Fruit fly (Drosophila melanogaster) whole organism, embryonic: ENCODE results near the gene CG32333.

ENCODE experiments used
- Antp ChIP-seq: fragments of 200-800 bp; sonication (Bioruptor generic); optimal IDR thresholded peaks from 3 replicates; lab custom pipeline; 2016; ENCODE audit warnings: missing biosample characterization, missing genetic modification characterization
- CG10209 ChIP-seq: fragments of 200-800 bp; sonication (Bioruptor generic); optimal IDR thresholded peaks from 3 replicates; lab custom pipeline; 2017; ENCODE audit warnings: missing biosample characterization, mild to moderate bottlenecking, missing genetic modification characterization, missing genetic modification reagents
- CG10321 ChIP-seq: fragments of 200-800 bp; sonication (Bioruptor generic); IDR thresholded peaks from 2 replicates; pipeline ENCODE4 v1.3.6; 2022; ENCODE audit warnings: missing biosample characterization, missing genetic modification characterization
- CG10366 ChIP-seq: fragments of 200-800 bp; sonication (Bioruptor generic); IDR thresholded peaks from 2 replicates; pipeline ENCODE4 v1.3.6; 2022; ENCODE audit warnings: missing biosample characterization, missing genetic modification characterization
- CG10979 ChIP-seq: fragments of 200-800 bp; sonication (Bioruptor generic); optimal IDR thresholded peaks from 2 replicates; lab custom pipeline; 2018; ENCODE audit warnings: missing biosample characterization, mild to moderate bottlenecking, missing genetic modification characterization, moderate library complexity
- CG13424 ChIP-seq: fragments of 200-800 bp; sonication (Bioruptor generic); optimal IDR thresholded peaks from 2 replicates; lab custom pipeline; 2019; ENCODE audit warnings: missing biosample characterization, mild to moderate bottlenecking, missing genetic modification characterization, moderate library complexity
- CG13775 ChIP-seq: fragments of 200-800 bp; sonication (Bioruptor generic); optimal IDR thresholded peaks from 3 replicates; lab custom pipeline; 2017; ENCODE audit warnings: missing biosample characterization, mild to moderate bottlenecking, missing genetic modification characterization
- CG14667 ChIP-seq: fragments of 200-800 bp; sonication (Bioruptor generic); IDR thresholded peaks from 2 replicates; pipeline ENCODE4 v1.3.6; 2022; ENCODE audit warnings: missing biosample characterization, missing genetic modification characterization
- CG15479 ChIP-seq: fragments of 200-800 bp; sonication (Bioruptor generic); optimal IDR thresholded peaks from 3 replicates; lab custom pipeline; 2019; ENCODE audit warnings: missing biosample characterization, mild to moderate bottlenecking, missing genetic modification characterization, moderate library complexity
- CG17612 ChIP-seq: fragments of 200-800 bp; sonication (Bioruptor generic); IDR thresholded peaks from 2 replicates; pipeline ENCODE4 v1.3.6; 2022; ENCODE audit warnings: missing biosample characterization, missing genetic modification characterization
- CG17802 ChIP-seq: fragments of 200-800 bp; sonication (Bioruptor generic); optimal IDR thresholded peaks from 2 replicates; lab custom pipeline; 2018; ENCODE audit warnings: missing biosample characterization, mild to moderate bottlenecking, missing genetic modification characterization, moderate library complexity
- CG18764 ChIP-seq: fragments of 200-800 bp; sonication (Bioruptor generic); optimal IDR thresholded peaks from 3 replicates; lab custom pipeline; 2016; ENCODE audit warnings: missing biosample characterization, missing genetic modification characterization
- CG2116 ChIP-seq: fragments of 200-800 bp; sonication (Bioruptor generic); optimal IDR thresholded peaks from 3 replicates; lab custom pipeline; 2018; ENCODE audit warnings: missing biosample characterization, mild to moderate bottlenecking, missing genetic modification characterization
- CG2199 ChIP-seq: fragments of 200-800 bp; sonication (Bioruptor generic); IDR thresholded peaks from 3 replicates; pipeline ENCODE4 v1.3.6; 2022; ENCODE audit warnings: missing biosample characterization, missing genetic modification characterization
- CG3065 ChIP-seq: fragments of 200-800 bp; sonication (Bioruptor generic); optimal IDR thresholded peaks from 2 replicates; lab custom pipeline; 2016; ENCODE audit warnings: missing biosample characterization, missing genetic modification characterization
- CG31365 ChIP-seq: fragments of 200-800 bp; sonication (Bioruptor generic); optimal IDR thresholded peaks from 2 replicates; lab custom pipeline; 2018; ENCODE audit warnings: missing biosample characterization, mild to moderate bottlenecking, missing genetic modification characterization
- CG33213 ChIP-seq: fragments of 200-800 bp; sonication (Bioruptor generic); optimal IDR thresholded peaks from 3 replicates; lab custom pipeline; 2016; ENCODE audit warnings: missing biosample characterization, missing genetic modification characterization
- CG3407 ChIP-seq: fragments of 200-800 bp; sonication (Bioruptor generic); optimal IDR thresholded peaks from 2 replicates; lab custom pipeline; 2018; ENCODE audit warnings: missing biosample characterization, mild to moderate bottlenecking, missing genetic modification characterization
- CG3726 ChIP-seq: fragments of 200-800 bp; sonication (Bioruptor generic); IDR thresholded peaks from 3 replicates; pipeline ENCODE4, ENCODE4 v1.3.6; 2022; ENCODE audit warnings: missing biosample characterization, missing genetic modification characterization
- CG4820 ChIP-seq: fragments of 200-800 bp; sonication (Bioruptor generic); optimal IDR thresholded peaks from 3 replicates; lab custom pipeline; 2016; ENCODE audit warnings: missing biosample characterization, missing genetic modification characterization
- CG6654 ChIP-seq: fragments of 200-800 bp; sonication (Bioruptor generic); optimal IDR thresholded peaks from 2 replicates; lab custom pipeline; 2017; ENCODE audit warnings: missing biosample characterization, mild to moderate bottlenecking, missing genetic modification characterization
- CG6765 ChIP-seq: fragments of 200-800 bp; sonication (Bioruptor generic); optimal IDR thresholded peaks from 3 replicates; lab custom pipeline; 2017; ENCODE audit warnings: missing biosample characterization, mild to moderate bottlenecking, missing genetic modification characterization
- CG6813 ChIP-seq: fragments of 200-800 bp; sonication (Bioruptor generic); optimal IDR thresholded peaks from 2 replicates; lab custom pipeline; 2017; ENCODE audit warnings: missing biosample characterization, missing genetic modification characterization, mild to moderate bottlenecking, moderate library complexity, missing genetic modification reagents
- CG7839 ChIP-seq: fragments of 200-800 bp; sonication (Bioruptor generic); optimal IDR thresholded peaks from 3 replicates; lab custom pipeline; 2018; ENCODE audit warnings: missing biosample characterization, mild to moderate bottlenecking, missing genetic modification characterization, moderate library complexity
- CG8765 ChIP-seq: fragments of 200-800 bp; sonication (Bioruptor generic); IDR thresholded peaks from 2 replicates; pipeline ENCODE4 v1.3.6; 2022; ENCODE audit warnings: missing biosample characterization, missing genetic modification characterization
- Drgx ChIP-seq: fragments of 200-800 bp; sonication (Bioruptor generic); IDR thresholded peaks from 2 replicates; pipeline ENCODE4 v1.3.6; 2022; ENCODE audit warnings: missing biosample characterization, missing genetic modification characterization
- H15 ChIP-seq: fragments of 200-800 bp; sonication (Bioruptor generic); IDR thresholded peaks from 3 replicates; pipeline ENCODE4 v1.3.6; 2022; ENCODE audit warnings: missing biosample characterization, missing genetic modification characterization
- HLHmδ ChIP-seq: fragments of 200-800 bp; sonication (Bioruptor generic); optimal IDR thresholded peaks from 2 replicates; lab custom pipeline; 2018; ENCODE audit warnings: missing biosample characterization, mild to moderate bottlenecking, missing genetic modification characterization, moderate library complexity
- Hr78 ChIP-seq, 2 experiments: fragments of 200-800 bp in 1 of 2; fragments of >200 bp in 1 of 2; sonication (Bioruptor generic) in 1 of 2; optimal IDR thresholded peaks; 2 replicates each; lab custom pipeline; 2017 to 2019; ENCODE audit warnings: missing biosample characterization in 2 of 2, missing genetic modification characterization in 2 of 2, mild to moderate bottlenecking in 1 of 2, moderate library complexity in 1 of 2
- Max ChIP-seq: fragments of 200-800 bp; sonication (Bioruptor generic); optimal IDR thresholded peaks from 2 replicates; lab custom pipeline; 2016; ENCODE audit warnings: missing biosample characterization, mild to moderate bottlenecking, missing genetic modification characterization
- Mrtf ChIP-seq: fragments of 200-800 bp; sonication (Bioruptor generic); IDR thresholded peaks from 3 replicates; pipeline ENCODE4 v1.3.6; 2022; ENCODE audit warnings: missing biosample characterization, missing genetic modification characterization
- Ptx1 ChIP-seq: fragments of 200-800 bp; sonication (Bioruptor generic); IDR thresholded peaks from 2 replicates; pipeline ENCODE4 v1.3.6; 2022; ENCODE audit warnings: missing biosample characterization, missing genetic modification characterization
- Sry-β ChIP-seq: fragments of 200-800 bp; sonication (Bioruptor generic); optimal IDR thresholded peaks from 2 replicates; lab custom pipeline; 2018; ENCODE audit warnings: missing biosample characterization, mild to moderate bottlenecking, missing genetic modification characterization, moderate library complexity
- YL-1 ChIP-seq: fragments of 200-800 bp; sonication (Bioruptor generic); optimal IDR thresholded peaks from 3 replicates; lab custom pipeline; 2017; ENCODE audit warnings: missing biosample characterization, mild to moderate bottlenecking, missing genetic modification characterization
- aop ChIP-seq: fragments of 200-800 bp; sonication (Bioruptor generic); IDR thresholded peaks from 2 replicates; pipeline ENCODE4 v1.3.6; 2022; ENCODE audit warnings: missing biosample characterization, missing genetic modification characterization
- cas ChIP-seq: fragments of 200-800 bp; sonication (Bioruptor generic); IDR thresholded peaks from 2 replicates; pipeline ENCODE4 v1.3.6; 2022; ENCODE audit warnings: missing biosample characterization, missing genetic modification characterization
- ems ChIP-seq: fragments of 200-800 bp; sonication (Bioruptor generic); optimal IDR thresholded peaks from 3 replicates; lab custom pipeline; 2016; ENCODE audit warnings: missing biosample characterization, missing genetic modification characterization
- kah ChIP-seq: fragments of 200-800 bp; sonication (Bioruptor generic); optimal IDR thresholded peaks from 2 replicates; lab custom pipeline; 2018; ENCODE audit warnings: missing biosample characterization, mild to moderate bottlenecking, missing genetic modification characterization
- klu ChIP-seq: fragments of 200-800 bp; sonication (Bioruptor generic); IDR thresholded peaks from 2 replicates; pipeline ENCODE4 v1.3.6; 2022; ENCODE audit warnings: missing biosample characterization, missing genetic modification characterization
- mld ChIP-seq: fragments of 200-800 bp; sonication (Bioruptor generic); IDR thresholded peaks from 3 replicates; pipeline ENCODE4 v1.3.6; 2022; ENCODE audit warnings: missing biosample characterization, missing genetic modification characterization; ENCODE audit not compliant: partially characterized antibody
- otp ChIP-seq: fragments of 200-800 bp; sonication (Bioruptor generic); IDR thresholded peaks from 3 replicates; pipeline ENCODE4, ENCODE4 v1.3.6; 2022; ENCODE audit warnings: missing biosample characterization, missing genetic modification characterization
- peb ChIP-seq: fragments of 200-800 bp; sonication (Bioruptor generic); IDR thresholded peaks from 2 replicates; pipeline ENCODE4 v1.3.6; 2022; ENCODE audit warnings: missing biosample characterization, missing genetic modification characterization
- scrt ChIP-seq: fragments of 200-800 bp; sonication (Bioruptor generic); optimal IDR thresholded peaks from 2 replicates; lab custom pipeline; 2018; ENCODE audit warnings: missing biosample characterization, mild to moderate bottlenecking, missing genetic modification characterization, moderate library complexity
- sob ChIP-seq: fragments of 200-800 bp; sonication (Bioruptor generic); IDR thresholded peaks from 2 replicates; pipeline ENCODE4 v1.3.6; 2022; ENCODE audit warnings: missing biosample characterization, missing genetic modification characterization
- trem ChIP-seq: fragments of 200-800 bp; optimal IDR thresholded peaks from 3 replicates; lab custom pipeline; 2019; ENCODE audit warnings: missing biosample characterization, mild to moderate bottlenecking, missing genetic modification characterization, moderate library complexity
- trh ChIP-seq: fragments of 200-800 bp; sonication (Bioruptor generic); optimal IDR thresholded peaks from 2 replicates; lab custom pipeline; 2016; ENCODE audit warnings: missing biosample characterization, missing genetic modification characterization
- wdn ChIP-seq: fragments of 200-800 bp; sonication (Bioruptor generic); IDR thresholded peaks from 2 replicates; pipeline ENCODE4 v1.3.6; 2022; ENCODE audit warnings: missing biosample characterization, missing genetic modification characterization
- zen2 ChIP-seq: fragments of 200-800 bp; sonication (Bioruptor generic); IDR thresholded peaks from 3 replicates; pipeline ENCODE4 v1.3.6; 2022; ENCODE audit warnings: missing biosample characterization, missing genetic modification characterization; ENCODE audit not compliant: partially characterized antibody
- zfh1 ChIP-seq: fragments of 200-800 bp; sonication (Bioruptor generic); IDR thresholded peaks from 3 replicates; pipeline ENCODE4 v1.3.6; 2022; ENCODE audit warnings: missing biosample characterization, missing genetic modification characterization

The CG32333 gene

dm6 chr3L:1300076-1300635 lies 24.4 kb downstream of the CG32333 start (continued):
- TF ChIP-seq Antp (no peak), CG6813 (GFP tag; lab: Kevin White, UChicago) (peak; percentile 79), peb (GFP tag; lab: Robert Waterston, UW) (peak; percentile 70; the same call in 1 of the 2 replicates), mld (GFP tag; lab: Robert Waterston, UW) (no peak), CG4820 (peak; percentile 73), wdn (GFP tag; lab: Robert Waterston, UW) (peak; percentile 67), CG7839 (peak; percentile 89), Mrtf (GFP tag; lab: Robert Waterston, UW) (peak; percentile 70; the same call in 1 of the 3 replicates), CG17612 (no peak; the same call in 1 of the 2 replicates), CG15479 (GFP tag; lab: Kevin White, UChicago) (peak; percentile 17), CG6654 (peak; percentile 46), zfh1 (GFP tag; lab: Robert Waterston, UW) (peak; percentile 86), zen2 (no peak), ems (GFP tag; lab: Kevin White, UChicago) (no peak), CG13424 (tag; lab: Kevin White, UChicago) (peak; percentile 82), HLHmδ (GFP tag; lab: Kevin White, UChicago) (no peak), CG13775 (GFP tag; lab: Kevin White, UChicago) (peak; percentile 72), Hr78 (GFP tag; optimal IDR thresholded peaks at IDR 0.05; lab: Kevin White, UChicago) (peak in 1 of 2 experiments; percentile 70), otp (GFP tag; lab: Robert Waterston, UW) (peak; percentile 69; the same call in 2 of the 3 replicates), scrt (GFP tag; lab: Kevin White, UChicago) (peak; percentile 72), kah (peak; percentile 57), klu (GFP tag; lab: Robert Waterston, UW) (peak; percentile 27; the same call in 1 of the 2 replicates), sob (GFP tag; lab: Robert Waterston, UW) (peak; percentile 76), CG17802 (tag; lab: Kevin White, UChicago) (peak; percentile 29), Drgx (GFP tag; lab: Robert Waterston, UW) (peak; percentile 23; the same call in 1 of the 2 replicates), CG10366 (GFP tag; lab: Robert Waterston, UW) (peak; percentile 79), YL-1 (GFP tag; lab: Kevin White, UChicago) (peak; percentile 48), CG10979 (tag; lab: Kevin White, UChicago) (peak; percentile 93), trem (tag; lab: Kevin White, UChicago) (peak; percentile 86), CG3407 (GFP tag; lab: Kevin White, UChicago) (peak; percentile 74), CG3726 (GFP tag; lab: Robert Waterston, UW) (0 out of 3 replicates have a peak, but pooled peaks have one; percentile 47), aop (peak; percentile 34; the same call in 1 of the 2 replicates), H15 (peak; percentile 67; the same call in 2 of the 3 replicates), Sry-β (GFP tag; lab: Kevin White, UChicago) (no peak), cas (no peak), CG18764 (GFP tag; lab: Kevin White, UChicago) (peak; percentile 65), CG10321 (0 out of 2 replicates have a peak, but pooled peaks have one; percentile 9), Ptx1 (GFP tag; lab: Robert Waterston, UW) (peak; percentile 80), CG3065 (GFP tag; lab: Kevin White, UChicago) (peak; percentile 29), CG31365 (tag; lab: Kevin White, UChicago) (peak; percentile 32), CG6765 (GFP tag; lab: Kevin White, UChicago) (peak; percentile 20), CG33213 (GFP tag; lab: Kevin White, UChicago) (peak; percentile 8), CG14667 (GFP tag; lab: Robert Waterston, UW) (peak; percentile 74), CG8765 (GFP tag; lab: Robert Waterston, UW) (peak; percentile 61; the same call in 1 of the 2 replicates), Max (GFP tag; lab: Kevin White, UChicago) (peak; percentile 80), trh (GFP tag; lab: Kevin White, UChicago) (peak; percentile 27), CG2199 (0 out of 3 replicates have a peak, but pooled peaks have one; percentile 54), CG10209 (GFP tag; lab: Kevin White, UChicago) (peak; percentile 79), CG2116 (GFP tag; lab: Kevin White, UChicago) (peak; percentile 47)
